Fruit fly (Drosophila melanogaster): ENCODE results near the gene Doc3.

Doc3 gene

dm6 chr3L:8996173-8996767 lies 8.7 kb upstream of the Doc3 start (continued):
- TF ChIP-seq klu (GFP tag; IDR thresholded peaks at IDR 0.05) (peak; percentile 26; the same call in 1 of the 2 replicates), MESR4 (GFP tag; optimal IDR thresholded peaks at IDR 0.05) (peak; percentile 17), CG4282 (GFP tag; optimal IDR thresholded peaks at IDR 0.05) (no peak), CG6254 (GFP tag; optimal IDR thresholded peaks at IDR 0.05) (peak; percentile 61), pita (GFP tag; optimal IDR thresholded peaks at IDR 0.05) (no peak), CG9797 (GFP tag; optimal IDR thresholded peaks at IDR 0.05) (no peak), Kr (GFP tag; optimal IDR thresholded peaks at IDR 0.05) (no peak), ssp (GFP tag; IDR thresholded peaks at IDR 0.05) (0 out of 2 replicates have a peak, but pooled peaks have one; percentile 39), CG10462 (GFP tag; optimal IDR thresholded peaks at IDR 0.05) (no peak), oc (tag; optimal IDR thresholded peaks at IDR 0.05) (no peak), dati (GFP tag; IDR thresholded peaks at IDR 0.05) (0 out of 2 replicates have a peak, but pooled peaks have one; percentile 3), CG30403 (GFP tag; optimal IDR thresholded peaks at IDR 0.05) (peak; percentile 68), CG7556 (GFP tag; optimal IDR thresholded peaks at IDR 0.05) (peak; percentile 30), CG15601 (tag; optimal IDR thresholded peaks at IDR 0.05) (no peak), CG15696 (tag; optimal IDR thresholded peaks at IDR 0.05) (no peak), yki (optimal IDR thresholded peaks at IDR 0.05) (no peak), CG12942 (GFP tag; optimal IDR thresholded peaks at IDR 0.05) (peak; percentile 41), aop (GFP tag; IDR thresholded peaks at IDR 0.05) (no peak), CG11560 (tag; IDR thresholded peaks at IDR 0.05) (no peak), mld (GFP tag; IDR thresholded peaks at IDR 0.05; ENCODE audit: partially characterized antibody) (no peak), Tbp (GFP tag; optimal IDR thresholded peaks at IDR 0.05) (no peak), sna (GFP tag; IDR thresholded peaks at IDR 0.05; ENCODE audit: partially characterized antibody) (no peak), al (GFP tag; IDR thresholded peaks at IDR 0.05) (peak; percentile 47; the same call in 1 of the 2 replicates), pb (GFP tag; optimal IDR thresholded peaks at IDR 0.05) (no peak), CG9215 (GFP tag; IDR thresholded peaks at IDR 0.05) (no peak), CG12155 (GFP tag; optimal IDR thresholded peaks at IDR 0.05) (peak; percentile 43), Sox102F (GFP tag; optimal IDR thresholded peaks at IDR 0.05) (peak; percentile 84), CG2116 (GFP tag; optimal IDR thresholded peaks at IDR 0.05) (no peak), Gsc (GFP tag; IDR thresholded peaks at IDR 0.05) (no peak), pho (GFP tag; optimal IDR thresholded peaks at IDR 0.05) (peak; percentile 52), Spps (tag; optimal IDR thresholded peaks at IDR 0.05) (peak; percentile 31), bab2 (GFP tag; optimal IDR thresholded peaks at IDR 0.05) (peak; percentile 66), row (GFP tag; IDR thresholded peaks at IDR 0.05) (peak; percentile 79), ac (GFP tag; optimal IDR thresholded peaks at IDR 0.05) (no peak), wor (GFP tag; IDR thresholded peaks at IDR 0.05) (peak; percentile 60), Bgb (GFP tag; IDR thresholded peaks at IDR 0.05; ENCODE audit: partially characterized antibody) (no peak), CG11398 (GFP tag; optimal IDR thresholded peaks at IDR 0.05) (no peak), CG12769 (tag; optimal IDR thresholded peaks at IDR 0.05) (no peak), CG10147 (GFP tag; optimal IDR thresholded peaks at IDR 0.05) (no peak), CG18262 (tag; optimal IDR thresholded peaks at IDR 0.05) (no peak), Hey (tag; optimal IDR thresholded peaks at IDR 0.05) (no peak), z (GFP tag; IDR thresholded peaks at IDR 0.05) (no peak), peb (GFP tag; IDR thresholded peaks at IDR 0.05) (peak; percentile 52; the same call in 1 of the 2 replicates), gro (GFP tag; optimal IDR thresholded peaks at IDR 0.05) (no peak), gcm2 (GFP tag; optimal IDR thresholded peaks at IDR 0.05) (no peak), CG4854 (GFP tag; optimal IDR thresholded peaks at IDR 0.05) (no peak), Dek (tag; optimal IDR thresholded peaks at IDR 0.05) (peak; percentile 32), Scr (GFP tag; IDR thresholded peaks at IDR 0.05; ENCODE audit: partially characterized antibody) (no peak), da (GFP tag; optimal IDR thresholded peaks at IDR 0.05) (no peak), Eip74EF (GFP tag; optimal IDR thresholded peaks at IDR 0.05) (no peak), vfl (GFP tag; optimal IDR thresholded peaks at IDR 0.05) (no peak)

All from whole organism, embryonic.